Worm (Caenorhabditis elegans) whole organism, late embryonic: ENCODE measurements around the gene F59E12.1.

Experiments
- K02D7.2 ChIP-seq: sonication (generic microtip); optimal IDR thresholded peaks from 2 replicates; lab custom pipeline; 2017; ENCODE audit warnings: mild to moderate bottlenecking, missing genetic modification characterization, missing compliant biosample characterization
- nfya-1 ChIP-seq: sonication (generic microtip); optimal IDR thresholded peaks from 2 replicates; lab custom pipeline; 2017; ENCODE audit warnings: missing genetic modification characterization, mild to moderate bottlenecking, missing compliant biosample characterization, antibody characterized with exemption, moderate library complexity

ce11 chrII:5648272-5648671 lies 6.0 kb upstream of the F59E12.1 start, which contains the start of gene ddl-1:
- TF ChIP-seq K02D7.2 (no peak), nfya-1 (tag; lab: Kevin White, UChicago) (no peak)
